Fruit fly (Drosophila melanogaster): ENCODE data around the gene Acer.

Gene Acer

dm6 chr2L:8545393-8546100 is 23.8 kb downstream of the Acer start (continued):
- TF ChIP-seq CG7963 (GFP tag; IDR thresholded peaks at IDR 0.05; ENCODE audit: partially characterized antibody) (no peak), sr (GFP tag; IDR thresholded peaks at IDR 0.05) (no peak), unpg (GFP tag; optimal IDR thresholded peaks at IDR 0.05) (peak; percentile 3), fd64A (GFP tag; optimal IDR thresholded peaks at IDR 0.05) (no peak), CG12236 (GFP tag; optimal IDR thresholded peaks at IDR 0.05) (no peak), Nf-YA (GFP tag; IDR thresholded peaks at IDR 0.05) (no peak), Max (GFP tag; optimal IDR thresholded peaks at IDR 0.05) (no peak), Atf3 (GFP tag; optimal IDR thresholded peaks at IDR 0.05) (no peak), Doc3 (GFP tag; IDR thresholded peaks at IDR 0.05; ENCODE audit: partially characterized antibody) (no peak), Dip2 (GFP tag; IDR thresholded peaks at IDR 0.05) (no peak), CG6175 (GFP tag; IDR thresholded peaks at IDR 0.05) (no peak)

DNA sequence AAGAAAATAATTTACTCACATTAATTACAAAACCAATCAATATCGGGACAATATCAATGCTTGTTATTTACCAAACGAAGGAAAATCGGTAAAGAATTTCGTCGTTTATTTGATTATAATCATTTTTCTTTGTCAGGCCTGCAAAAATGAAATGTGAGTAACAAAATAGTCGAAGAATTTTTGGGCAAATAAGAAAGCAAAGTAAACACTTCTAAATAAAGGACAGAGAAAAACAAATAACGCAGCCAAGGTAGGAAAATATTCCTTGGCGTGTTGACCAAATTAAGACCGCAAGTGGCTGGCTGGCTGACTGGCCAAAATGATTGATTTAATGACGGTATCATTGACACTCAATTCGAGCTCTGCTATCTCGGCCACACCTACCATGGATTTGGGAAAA is 26.4 kb downstream of the Acer start:
- TF ChIP-seq Fer1 (GFP tag; optimal IDR thresholded peaks at IDR 0.05), result no peak
- TF ChIP-seq CG6654 (GFP tag; optimal IDR thresholded peaks at IDR 0.05), result no peak
- no peak for TF ChIP-seq gcm (GFP tag; optimal IDR thresholded peaks at IDR 0.05)
- no peak for TF ChIP-seq pzg (GFP tag; optimal IDR thresholded peaks at IDR 0.05)
- no peak for TF ChIP-seq CG10274 (GFP tag; optimal IDR thresholded peaks at IDR 0.05)
- no peak for TF ChIP-seq ATbp (GFP tag; optimal IDR thresholded peaks at IDR 0.05)
- TF ChIP-seq CG15696 (tag; optimal IDR thresholded peaks at IDR 0.05), result peak; percentile 66
- TF ChIP-seq knrl (GFP tag; IDR thresholded peaks at IDR 0.05; ENCODE audit: partially characterized antibody), result no peak
- TF ChIP-seq hth (optimal IDR thresholded peaks at IDR 0.05), result no peak
- no peak for TF ChIP-seq CG3163 (GFP tag; optimal IDR thresholded peaks at IDR 0.05)
- TF ChIP-seq fd102C (GFP tag; optimal IDR thresholded peaks at IDR 0.05), result peak; percentile 66
- TF ChIP-seq exex (tag; optimal IDR thresholded peaks at IDR 0.05), result no peak
- TF ChIP-seq Optix (GFP tag; IDR thresholded peaks at IDR 0.05), result no peak
- no peak for TF ChIP-seq cad (GFP tag; optimal IDR thresholded peaks at IDR 0.05)
- TF ChIP-seq Dbx (GFP tag; IDR thresholded peaks at IDR 0.05), result no peak
- no peak for TF ChIP-seq eve (GFP tag; optimal IDR thresholded peaks at IDR 0.05)
- no peak for TF ChIP-seq tx (GFP tag; optimal IDR thresholded peaks at IDR 0.05)
- TF ChIP-seq ac (GFP tag; optimal IDR thresholded peaks at IDR 0.05), result peak; percentile 19
- TF ChIP-seq CG17361 (GFP tag; IDR thresholded peaks at IDR 0.05), result no peak
- no peak for TF ChIP-seq CG7963 (GFP tag; IDR thresholded peaks at IDR 0.05; ENCODE audit: partially characterized antibody)
- TF ChIP-seq Dp (GFP tag; optimal IDR thresholded peaks at IDR 0.05), result no peak
- TF ChIP-seq tup (GFP tag; optimal IDR thresholded peaks at IDR 0.05), result no peak
- 0 out of 2 replicates have a peak, but pooled peaks have one; percentile 7 for TF ChIP-seq Xrp1 (GFP tag; IDR thresholded peaks at IDR 0.05)
- no peak for TF ChIP-seq CG11093 (GFP tag; IDR thresholded peaks at IDR 0.05)
- no peak for TF ChIP-seq CG2199 (GFP tag; IDR thresholded peaks at IDR 0.05)
- TF ChIP-seq z (GFP tag; IDR thresholded peaks at IDR 0.05), result 0 out of 3 replicates have a peak, but pooled peaks have one; percentile 15
- TF ChIP-seq BEAF-32 (GFP tag; optimal IDR thresholded peaks at IDR 0.05), result no peak
- peak; percentile 19 for TF ChIP-seq CG8281 (tag; optimal IDR thresholded peaks at IDR 0.05)
- no peak for TF ChIP-seq CG14014 (GFP tag; IDR thresholded peaks at IDR 0.05)
- TF ChIP-seq crc (GFP tag; optimal IDR thresholded peaks at IDR 0.05), result no peak
- TF ChIP-seq Lpt (GFP tag; optimal IDR thresholded peaks at IDR 0.05), result no peak
- TF ChIP-seq Abd-B (GFP tag; optimal IDR thresholded peaks at IDR 0.05), result no peak
- TF ChIP-seq CG2202 (tag; optimal IDR thresholded peaks at IDR 0.05), result no peak
- TF ChIP-seq CG42726 (GFP tag; IDR thresholded peaks at IDR 0.05; ENCODE audit: partially characterized antibody), result no peak
- no peak for TF ChIP-seq bcd (GFP tag; optimal IDR thresholded peaks at IDR 0.05)
- no peak for TF ChIP-seq CG1602 (GFP tag; optimal IDR thresholded peaks at IDR 0.05)
- no peak for TF ChIP-seq CG17186 (GFP tag; optimal IDR thresholded peaks at IDR 0.05)
- TF ChIP-seq Eip74EF (GFP tag; optimal IDR thresholded peaks at IDR 0.05), result no peak
- no peak for TF ChIP-seq Myb (GFP tag; optimal IDR thresholded peaks at IDR 0.05)
